Worm (Caenorhabditis elegans) whole organism, L4/young adult: ENCODE results near the gene ndua-1.

ENCODE experiments used
- dao-5 ChIP-seq: sonication (generic microtip); optimal IDR thresholded peaks from 2 replicates; lab custom pipeline; 2016; ENCODE audit warnings: missing genotype, missing genetic modification characterization, moderate library complexity, missing compliant biosample characterization
- him-1 ChIP-seq: sonication (generic microtip); optimal IDR thresholded peaks from 2 replicates; lab custom pipeline; 2016; ENCODE audit warnings: missing genotype, missing genetic modification reagents, missing genetic modification characterization, missing compliant biosample characterization

ce11 chrV:20841484-20841883, 10.2 kb downstream of the ndua-1 start:
- TF ChIP-seq him-1 (tag; lab: Kevin White, UChicago) (no peak), dao-5 (tag; lab: Kevin White, UChicago) (no peak)
